Worm (Caenorhabditis elegans) whole organism, L3 larva: ENCODE measurements around the gene C05E4.7.

ENCODE experiments used
- R02D3.7 ChIP-seq: fragments of 150-350 bp; optimal IDR thresholded peaks from 2 replicates; lab custom pipeline; 2014; ENCODE audit warnings: missing biosample characterization, missing genetic modification characterization
- jun-1 ChIP-seq: fragments of 150-350 bp; optimal IDR thresholded peaks from 2 replicates; lab custom pipeline; 2014; ENCODE audit warnings: missing biosample characterization, missing genetic modification reagents, missing genetic modification characterization
- nhr-11 ChIP-seq: fragments of 150-350 bp; optimal IDR thresholded peaks from 2 replicates; lab custom pipeline; 2014; ENCODE audit warnings: missing biosample characterization, missing genetic modification characterization
- nhr-23 ChIP-seq: fragments of 150-350 bp; optimal IDR thresholded peaks from 2 replicates; lab custom pipeline; 2014; ENCODE audit warnings: missing biosample characterization, missing genetic modification reagents, missing genetic modification characterization
- nhr-77 ChIP-seq: fragments of 150-350 bp; optimal IDR thresholded peaks from 2 replicates; lab custom pipeline; 2014; ENCODE audit warnings: missing biosample characterization, missing genetic modification characterization
- skn-1 ChIP-seq: fragments of 150-350 bp; optimal IDR thresholded peaks from 2 replicates; lab custom pipeline; 2014; ENCODE audit warnings: missing biosample characterization, missing genetic modification characterization

- TF ChIP-seq R02D3.7 (tag; lab: Kevin White, UChicago) (no peak), nhr-11 (no peak), nhr-23 (tag; lab: Kevin White, UChicago) (no peak), jun-1 (tag; lab: Kevin White, UChicago) (no peak), nhr-77 (no peak), skn-1 (tag; lab: Kevin White, UChicago) (no peak)
Measured at ce11 chrV:719731-720130, 22.2 kb upstream of the C05E4.7 start, which contains the start of gene srbc-40.
